Worm (Caenorhabditis elegans): Measurements from ENCODE around the gene F01G4.6.

Gene F01G4.6

ce11 chrIV:11131268-11131667, 18.0 kb downstream of the F01G4.6 start, which contains the start of gene ard-1:
TSS of gene ard-1 (plus strand) at chrIV:11131279.
- TF ChIP-seq swsn-7 (tag; optimal IDR thresholded peaks at IDR 0.05), result no peak
- TF ChIP-seq unc-130 (tag; optimal IDR thresholded peaks at IDR 0.05), result no peak
- TF ChIP-seq unc-86 (tag; optimal IDR thresholded peaks at IDR 0.05), result no peak
- no peak for TF ChIP-seq unc-62 (GFP tag; optimal IDR thresholded peaks at IDR 0.05)
- TF ChIP-seq fkh-10 (GFP tag; optimal IDR thresholded peaks at IDR 0.05), result no peak
- no peak for TF ChIP-seq ztf-4 (tag; optimal IDR thresholded peaks at IDR 0.05)
- TF ChIP-seq C04F5.9 (tag; optimal IDR thresholded peaks at IDR 0.05), result no peak
- TF ChIP-seq aly-2 (tag; optimal IDR thresholded peaks at IDR 0.05), result no peak
- no peak for TF ChIP-seq lin-14 (GFP tag; optimal IDR thresholded peaks at IDR 0.05)

ce11 chrIV:11130774-11131173, 18.5 kb downstream of the F01G4.6 start:
- TF ChIP-seq tlp-1 (tag; optimal IDR thresholded peaks at IDR 0.05) (no peak), rnt-1 (tag; optimal IDR thresholded peaks at IDR 0.05) (peak; percentile 31), lsy-2 (tag; optimal IDR thresholded peaks at IDR 0.05) (peak in 1 of 2 experiments; percentile 28), nhr-71 (tag; optimal IDR thresholded peaks at IDR 0.05) (peak; percentile 8), pag-3 (tag; optimal IDR thresholded peaks at IDR 0.05; ENCODE audit: borderline replicate concordance, insufficient read depth) (no peak), efl-1 (optimal IDR thresholded peaks at IDR 0.05) (no peak), efl-1 (GFP tag; optimal IDR thresholded peaks at IDR 0.05 in 1 of 2) (peak in 1 of 2 experiments; percentile 66), C34B4.2 (tag; optimal IDR thresholded peaks at IDR 0.05) (no peak), nhr-12 (tag; optimal IDR thresholded peaks at IDR 0.05) (no peak), elt-2 (tag; optimal IDR thresholded peaks at IDR 0.05) (peak; percentile 1)

ce11 chrIV:11126028-11126427, 23.3 kb downstream of the F01G4.6 start:
- TF ChIP-seq lin-13 (GFP tag; optimal IDR thresholded peaks at IDR 0.05) (no peak), mep-1 (tag; optimal IDR thresholded peaks at IDR 0.05) (no peak), sup-37 (GFP tag; optimal IDR thresholded peaks at IDR 0.05) (no peak), nhr-77 (tag; optimal IDR thresholded peaks at IDR 0.05) (no peak), F16B12.6 (tag; optimal IDR thresholded peaks at IDR 0.05) (no peak), alr-1 (tag; optimal IDR thresholded peaks at IDR 0.05; ENCODE audit: borderline replicate concordance) (no peak)

- TF ChIP-seq dpl-1 (GFP tag; optimal IDR thresholded peaks at IDR 0.05) (no peak), nhr-85 (tag) (no peak), nhr-71 (tag; optimal IDR thresholded peaks at IDR 0.05) (no peak), rnt-1 (tag; optimal IDR thresholded peaks at IDR 0.05) (no peak), nhr-12 (tag; optimal IDR thresholded peaks at IDR 0.05) (no peak), ztf-4 (tag; optimal IDR thresholded peaks at IDR 0.05) (no peak), lin-15B (tag; optimal IDR thresholded peaks at IDR 0.05) (no peak), mdl-1 (tag; optimal IDR thresholded peaks at IDR 0.05) (no peak), zag-1 (tag; optimal IDR thresholded peaks at IDR 0.05) (no peak), nhr-28 (tag; optimal IDR thresholded peaks at IDR 0.05) (no peak), jun-1 (tag; optimal IDR thresholded peaks at IDR 0.05) (no peak), lin-13 (GFP tag; optimal IDR thresholded peaks at IDR 0.05) (no peak), ces-1 (GFP tag; optimal IDR thresholded peaks at IDR 0.05) (no peak), egl-13 (tag; optimal IDR thresholded peaks at IDR 0.05) (no peak), skn-1 (tag; optimal IDR thresholded peaks at IDR 0.05) (no peak), pag-3 (tag; optimal IDR thresholded peaks at IDR 0.05; ENCODE audit: borderline replicate concordance, insufficient read depth) (no peak), aha-1 (tag; optimal IDR thresholded peaks at IDR 0.05) (no peak)
Observed at ce11 chrIV:11126004-11126027, 23.5 kb downstream of the F01G4.6 start, which contains the start of gene swsn-4. TSS of gene swsn-4 (plus strand) at chrIV:11126024.

ce11 chrIV:11125604-11126003, 23.7 kb downstream of the F01G4.6 start:
- TF ChIP-seq nhr-12 (tag; optimal IDR thresholded peaks at IDR 0.05) (no peak), xbp-1 (tag; optimal IDR thresholded peaks at IDR 0.05) (peak; percentile 54), nhr-71 (tag; optimal IDR thresholded peaks at IDR 0.05) (peak; percentile 31), nhr-28 (tag; optimal IDR thresholded peaks at IDR 0.05) (no peak), egl-27 (tag; optimal IDR thresholded peaks at IDR 0.05) (no peak), rnt-1 (tag; optimal IDR thresholded peaks at IDR 0.05) (peak; percentile 9), ets-5 (GFP tag; IDR thresholded peaks at IDR 0.05) (no peak), nhr-85 (tag) (peak; percentile 75), Y116A8C.19 (tag; optimal IDR thresholded peaks at IDR 0.05; ENCODE audit: borderline replicate concordance) (no peak), lir-3 (tag; optimal IDR thresholded peaks at IDR 0.05; ENCODE audit: poor library complexity) (no peak), efl-1 (optimal IDR thresholded peaks at IDR 0.05) (peak in 1 of 2 experiments; percentile 77), efl-1 (GFP tag; optimal IDR thresholded peaks at IDR 0.05 in 1 of 2) (peak; percentile 86 to 98), lin-39 (tag; optimal IDR thresholded peaks at IDR 0.05) (no peak), dsc-1 (tag; optimal IDR thresholded peaks at IDR 0.05) (peak; percentile 27), nhr-84 (tag; optimal IDR thresholded peaks at IDR 0.05) (no peak), ceh-82 (tag; optimal IDR thresholded peaks at IDR 0.05) (peak in 1 of 3 experiments; percentile 22), lin-35 (GFP tag; optimal IDR thresholded peaks at IDR 0.05) (peak; percentile 82 to 91), pax-3 (tag; optimal IDR thresholded peaks at IDR 0.05) (no peak), dpl-1 (GFP tag; optimal IDR thresholded peaks at IDR 0.05) (peak; percentile 75 to 85 (median 76))

Data from whole organism, L1 larva.